Worm (Caenorhabditis elegans): ENCODE measurements around the gene unc-60.
A peak's percentile ranks its signal among the peaks of the same experiment; 100 is the strongest.

Gene unc-60

DNA sequence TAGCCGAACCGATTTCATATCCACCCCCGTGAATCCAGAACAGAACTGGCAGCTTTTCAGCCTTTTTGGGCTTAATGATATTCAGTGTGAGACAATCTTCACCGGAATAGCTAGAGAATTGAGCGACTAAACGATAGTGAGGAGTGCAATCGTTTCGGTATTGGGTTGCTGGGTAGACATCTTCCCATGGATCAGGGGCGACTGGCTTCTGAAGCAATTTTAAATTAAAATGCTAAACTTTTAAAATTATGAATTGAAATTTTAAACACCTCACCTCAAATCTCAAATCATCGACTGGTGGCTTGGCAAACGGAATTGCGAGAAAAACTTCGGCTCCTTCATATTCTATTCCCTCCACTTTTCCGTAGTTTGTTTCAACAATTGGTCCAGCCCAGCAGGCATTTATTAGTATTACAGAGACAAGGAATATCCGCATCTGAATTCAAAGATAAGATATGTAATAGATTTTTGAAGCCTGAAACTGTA lies 43.1 kb upstream of the unc-60 start, which contains the start of gene ges-1:
TSS of gene ges-1 (minus strand) at position 436 of the 486 bp plus-strand sequence.
- TF ChIP-seq nhr-12 (tag; optimal IDR thresholded peaks at IDR 0.05) (no peak), mml-1 (tag; optimal IDR thresholded peaks at IDR 0.05) (no peak), ama-1 (optimal IDR thresholded peaks at IDR 0.05) (no peak), hmg-11 (tag; optimal IDR thresholded peaks at IDR 0.05) (no peak), fkh-2 (tag; optimal IDR thresholded peaks at IDR 0.05) (no peak), unc-39 (tag; optimal IDR thresholded peaks at IDR 0.05) (no peak), egl-27 (tag; optimal IDR thresholded peaks at IDR 0.05) (no peak), skn-1 (tag; optimal IDR thresholded peaks at IDR 0.05) (no peak), fos-1 (tag; optimal IDR thresholded peaks at IDR 0.05) (no peak), lsy-12 (tag; optimal IDR thresholded peaks at IDR 0.05) (no peak), ztf-4 (tag; optimal IDR thresholded peaks at IDR 0.05) (no peak), ceh-82 (tag; optimal IDR thresholded peaks at IDR 0.05) (no peak), nhr-237 (tag; optimal IDR thresholded peaks at IDR 0.05) (no peak), nhr-43 (tag; optimal IDR thresholded peaks at IDR 0.05; ENCODE audit: poor library complexity, severe bottlenecking) (no peak), nhr-28 (tag; optimal IDR thresholded peaks at IDR 0.05) (no peak), sea-2 (GFP tag; optimal IDR thresholded peaks at IDR 0.05) (no peak), elt-2 (tag; optimal IDR thresholded peaks at IDR 0.05) (no peak), R02D3.7 (tag; optimal IDR thresholded peaks at IDR 0.05) (no peak)

DNA sequence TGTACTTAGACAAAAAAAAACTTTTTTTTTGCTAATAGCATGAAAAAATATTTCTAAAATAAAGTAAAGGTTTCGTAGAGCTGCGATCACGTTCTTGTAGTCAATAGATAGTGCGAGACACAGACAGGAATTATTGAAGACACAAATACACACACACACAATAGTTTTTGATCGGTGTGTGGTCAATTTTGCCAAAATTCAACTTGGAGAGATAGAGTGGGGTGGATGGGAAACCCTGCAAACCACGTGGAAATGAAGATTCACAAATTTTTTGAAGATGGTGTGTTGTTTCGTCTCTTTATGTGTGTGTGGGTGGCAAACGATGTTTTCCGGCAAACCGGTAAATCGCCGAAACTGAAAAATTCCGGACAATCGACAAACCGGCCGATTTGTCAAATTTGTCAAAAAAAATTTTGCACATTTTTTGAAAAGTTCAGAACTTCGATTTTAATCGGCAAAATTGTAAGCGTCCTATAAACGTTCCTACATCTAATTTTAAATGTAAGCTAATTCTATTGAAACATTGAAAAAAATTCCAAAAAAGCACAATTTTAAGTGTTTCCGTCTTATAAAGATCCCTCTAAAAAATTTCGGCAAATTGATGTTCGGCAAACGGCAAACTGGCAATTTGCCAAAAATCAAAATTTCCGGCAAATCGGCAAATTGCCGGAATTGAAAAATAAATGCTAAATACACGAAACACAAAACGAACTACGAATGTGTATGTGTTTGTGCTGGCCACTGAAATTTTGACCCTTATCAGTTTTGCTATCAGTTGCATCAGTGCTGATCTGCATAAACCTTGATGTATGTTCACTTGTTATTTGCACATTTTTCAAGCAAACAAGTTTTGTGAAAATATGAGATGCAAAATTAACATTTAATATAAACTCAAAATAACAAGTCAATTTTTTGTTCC lies 42.1 kb upstream of the unc-60 start:
- TF ChIP-seq elt-2 (tag; optimal IDR thresholded peaks at IDR 0.05) (peak; percentile 69), R02D3.7 (tag; optimal IDR thresholded peaks at IDR 0.05) (no peak), pqm-1 (tag; optimal IDR thresholded peaks at IDR 0.05) (peak; percentile 30)

DNA sequence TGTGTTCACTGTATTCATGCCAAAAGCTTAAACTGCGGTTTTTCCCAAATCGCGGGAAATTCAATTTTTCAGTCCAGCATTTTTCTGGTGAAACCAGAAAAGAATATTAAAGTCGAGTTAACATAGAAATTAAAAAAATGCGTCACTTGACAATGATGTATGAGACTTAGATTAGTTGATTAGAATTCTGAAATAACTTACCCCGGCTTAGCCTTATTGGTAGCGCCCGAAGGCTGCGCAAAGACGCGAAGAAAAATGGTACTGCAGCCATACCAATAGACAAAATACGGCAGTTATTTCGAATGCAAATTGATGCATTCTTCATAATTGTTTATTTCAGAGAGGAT lies 41.5 kb upstream of the unc-60 start:
- TF ChIP-seq hmg-11 (tag; optimal IDR thresholded peaks at IDR 0.05) (no peak), lin-39 (tag; optimal IDR thresholded peaks at IDR 0.05) (no peak), lin-15B (tag; optimal IDR thresholded peaks at IDR 0.05) (no peak), ceh-28 (tag; optimal IDR thresholded peaks at IDR 0.05) (no peak), pqm-1 (tag; optimal IDR thresholded peaks at IDR 0.05) (no peak), nhr-28 (tag; optimal IDR thresholded peaks at IDR 0.05) (no peak), nhr-76 (tag; optimal IDR thresholded peaks at IDR 0.05) (no peak), nhr-43 (tag; optimal IDR thresholded peaks at IDR 0.05; ENCODE audit: poor library complexity, severe bottlenecking) (no peak), elt-1 (tag; optimal IDR thresholded peaks at IDR 0.05) (no peak), lsy-12 (tag; optimal IDR thresholded peaks at IDR 0.05) (no peak), ceh-82 (tag; optimal IDR thresholded peaks at IDR 0.05) (no peak)

- TF ChIP-seq fos-1 (tag; optimal IDR thresholded peaks at IDR 0.05) (no peak), unc-62 (GFP tag; optimal IDR thresholded peaks at IDR 0.05) (no peak), ztf-4 (tag; optimal IDR thresholded peaks at IDR 0.05) (no peak), mml-1 (tag; optimal IDR thresholded peaks at IDR 0.05) (no peak), egl-5 (tag; optimal IDR thresholded peaks at IDR 0.05) (no peak), ceh-82 (tag; optimal IDR thresholded peaks at IDR 0.05) (no peak), elt-1 (tag; optimal IDR thresholded peaks at IDR 0.05) (no peak), pha-4 (tag; optimal IDR thresholded peaks at IDR 0.05) (no peak), unc-39 (tag; optimal IDR thresholded peaks at IDR 0.05) (no peak), tbx-2 (tag; optimal IDR thresholded peaks at IDR 0.05) (no peak), ceh-28 (tag; optimal IDR thresholded peaks at IDR 0.05) (no peak), nfya-1 (tag; optimal IDR thresholded peaks at IDR 0.05; ENCODE audit: insufficient read depth) (no peak)
These were observed 40.5 kb upstream of the unc-60 start for ce11 chrV:1434398-1434797.

- TF ChIP-seq nfya-1 (tag; optimal IDR thresholded peaks at IDR 0.05; ENCODE audit: insufficient read depth) (no peak), pha-4 (tag; optimal IDR thresholded peaks at IDR 0.05) (no peak), ceh-82 (tag; optimal IDR thresholded peaks at IDR 0.05) (no peak), elt-2 (tag; optimal IDR thresholded peaks at IDR 0.05) (no peak), R02D3.7 (tag; optimal IDR thresholded peaks at IDR 0.05) (no peak), mdl-1 (tag; optimal IDR thresholded peaks at IDR 0.05) (no peak), nhr-23 (tag; optimal IDR thresholded peaks at IDR 0.05) (no peak), zag-1 (tag; optimal IDR thresholded peaks at IDR 0.05) (no peak)
These were observed 39.8 kb upstream of the unc-60 start for ce11 chrV:1435106-1435505.
